Worm (Caenorhabditis elegans) whole organism, early embryonic: Measurements from ENCODE around the gene nlp-36.

ENCODE experiments used
- B0310.2 ChIP-seq: sonication (generic microtip); optimal IDR thresholded peaks from 2 replicates; lab custom pipeline; 2016; ENCODE audit warnings: mild to moderate bottlenecking, missing genetic modification characterization, missing compliant biosample characterization
- F13C5.2 ChIP-seq: sonication (generic microtip); optimal IDR thresholded peaks from 2 replicates; lab custom pipeline; 2017; ENCODE audit warnings: mild to moderate bottlenecking, missing genetic modification characterization, inconsistent platforms, missing compliant biosample characterization
- aly-1 ChIP-seq: sonication (generic microtip); optimal IDR thresholded peaks from 2 replicates; lab custom pipeline; 2016; ENCODE audit warnings: missing genetic modification characterization, missing compliant biosample characterization
- ama-1 ChIP-seq: fragments of 150-350 bp; optimal IDR thresholded peaks from 2 replicates; lab custom pipeline; 2014
- ceh-13 ChIP-seq: fragments of 200-800 bp; sonication (Bioruptor generic); optimal IDR thresholded peaks from 2 replicates; lab custom pipeline; 2018; ENCODE audit warnings: mild to moderate bottlenecking, missing genetic modification characterization, missing compliant biosample characterization
- ceh-36 ChIP-seq: sonication (generic microtip); optimal IDR thresholded peaks from 2 replicates; lab custom pipeline; 2016; ENCODE audit warnings: missing genetic modification characterization, inconsistent platforms, missing compliant biosample characterization
- ets-7 ChIP-seq: sonication (generic microtip); optimal IDR thresholded peaks from 2 replicates; lab custom pipeline; 2016; ENCODE audit warnings: missing genotype, missing genetic modification characterization, missing compliant biosample characterization
- flt-1 ChIP-seq: fragments of 200-800 bp; sonication (Bioruptor generic); IDR thresholded peaks from 2 replicates; pipeline ENCODE4 v1.3.6; 2022; ENCODE audit warnings: missing genetic modification characterization, missing compliant biosample characterization
- hmbx-1 ChIP-seq: sonication (generic microtip); optimal IDR thresholded peaks from 2 replicates; lab custom pipeline; 2016; ENCODE audit warnings: mild to moderate bottlenecking, missing genetic modification characterization, missing compliant biosample characterization
- hmg-4 ChIP-seq: fragments of 200-800 bp; sonication (Bioruptor generic); optimal IDR thresholded peaks from 2 replicates; lab custom pipeline; 2018; ENCODE audit warnings: mild to moderate bottlenecking, missing genetic modification characterization, missing compliant biosample characterization
- hnd-1 ChIP-seq: sonication (generic microtip); optimal IDR thresholded peaks from 2 replicates; lab custom pipeline; 2016; ENCODE audit warnings: missing genetic modification characterization, missing compliant biosample characterization
- pes-1 ChIP-seq: fragments of 200-800 bp; sonication (Bioruptor generic); IDR thresholded peaks from 2 replicates; pipeline ENCODE4 v1.3.6; 2022; ENCODE audit warnings: missing genetic modification reagents, missing genetic modification characterization, missing compliant biosample characterization
- scrt-1 ChIP-seq: fragments of 200-800 bp; sonication (Bioruptor generic); IDR thresholded peaks from 2 replicates; pipeline ENCODE4 v1.3.6; 2022; ENCODE audit warnings: missing genetic modification characterization, missing compliant biosample characterization
- sea-1 ChIP-seq: fragments of 200-800 bp; sonication (Bioruptor generic); conservative IDR thresholded peaks from 2 replicates; pipeline ENCODE4 v1.3.6; 2022; ENCODE audit warnings: missing genetic modification characterization, missing compliant biosample characterization
- tbx-11 ChIP-seq: fragments of 200-800 bp; sonication (Bioruptor generic); IDR thresholded peaks from 2 replicates; pipeline ENCODE4 v1.3.6; 2022; ENCODE audit warnings: missing genetic modification characterization, missing compliant biosample characterization
- tbx-37 ChIP-seq: fragments of 200-800 bp; sonication (Bioruptor generic); conservative IDR thresholded peaks from 2 replicates; pipeline ENCODE4 v1.3.6; 2022; ENCODE audit warnings: missing genetic modification reagents, missing genetic modification characterization, missing compliant biosample characterization
- tra-4 ChIP-seq: sonication (generic microtip); optimal IDR thresholded peaks from 2 replicates; lab custom pipeline; 2017; ENCODE audit warnings: missing genetic modification characterization, missing compliant biosample characterization

Gene nlp-36

DNA sequence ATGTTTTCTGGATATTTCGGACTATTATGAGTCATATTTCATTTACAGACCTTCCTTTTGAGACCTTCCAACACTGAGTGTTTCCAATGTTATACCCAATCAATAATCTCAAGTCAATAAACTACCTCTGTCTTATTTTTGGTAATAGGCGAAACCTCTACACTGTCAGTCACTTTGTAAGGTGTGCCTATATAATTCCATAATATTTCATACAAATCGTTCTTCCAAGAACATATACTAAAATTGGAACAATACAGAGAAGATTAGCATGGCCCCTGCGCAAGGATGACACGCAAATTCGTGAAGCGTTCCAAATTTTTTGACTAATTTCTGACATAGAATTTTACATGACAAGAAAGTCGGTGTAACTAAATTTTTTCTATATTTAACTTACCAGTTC is 39.2 kb upstream of the nlp-36 start:
- TF ChIP-seq pes-1 (GFP tag; lab: Robert Waterston, UW), result 0 out of 2 replicates have a peak, but pooled peaks have one; percentile 13

DNA sequence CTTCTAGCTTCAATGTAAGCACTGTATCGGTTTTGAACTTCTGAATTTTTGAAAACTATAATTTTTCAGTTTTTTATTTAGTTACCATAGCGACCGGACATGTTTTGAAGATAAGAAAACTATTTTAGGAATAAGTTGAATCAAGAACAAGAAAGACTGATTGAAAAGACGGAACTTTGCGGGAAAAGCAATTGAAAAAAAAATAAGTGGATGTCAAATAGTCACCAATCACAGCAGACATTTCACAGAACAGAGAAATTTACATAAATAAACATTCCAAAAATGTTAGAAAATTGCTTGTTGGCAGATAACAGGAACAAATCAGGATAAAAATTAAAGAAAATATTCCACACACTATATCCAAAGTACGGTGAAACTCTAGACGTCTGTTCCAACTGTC is 38.7 kb upstream of the nlp-36 start, which contains the start of gene F54C8.6:
Gene F54C8.6, minus strand, starts transcription at position 101 of the 400 bp plus-strand sequence.
- no peak for TF ChIP-seq sea-1 (GFP tag; lab: Robert Waterston, UW)
- no peak for TF ChIP-seq flt-1
- TF ChIP-seq ama-1, result no peak
- TF ChIP-seq scrt-1 (GFP tag; lab: Robert Waterston, UW), result no peak
- TF ChIP-seq aly-1, result no peak
- TF ChIP-seq ceh-13 (GFP tag; lab: Kevin White, UChicago), result no peak
- TF ChIP-seq B0310.2 (tag; lab: Kevin White, UChicago), result no peak
- no peak for TF ChIP-seq hmg-4 (GFP tag; lab: Kevin White, UChicago)
- no peak for TF ChIP-seq hmbx-1 (tag; lab: Kevin White, UChicago)
- TF ChIP-seq tbx-11 (GFP tag; lab: Robert Waterston, UW), result no peak

DNA sequence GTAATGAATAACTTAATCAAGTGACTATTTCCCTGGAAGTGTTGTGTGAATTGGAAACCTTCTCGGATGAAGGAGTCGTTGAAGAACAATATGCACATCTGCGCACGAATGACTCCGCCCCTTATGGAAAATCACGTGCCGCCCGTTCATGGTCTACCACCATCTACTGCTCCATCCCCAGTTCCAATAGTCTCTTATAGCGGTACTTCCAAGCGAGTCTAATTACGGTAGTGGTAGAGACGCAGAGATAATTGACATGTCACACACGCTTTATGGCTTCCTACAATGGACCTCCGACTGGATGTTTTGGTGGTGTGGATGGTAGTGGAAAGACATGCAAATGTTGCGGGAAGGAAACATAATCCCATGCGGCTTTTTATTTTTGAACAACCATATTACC is 37.6 kb upstream of the nlp-36 start:
- no peak for TF ChIP-seq ceh-13 (GFP tag; lab: Kevin White, UChicago)
- no peak for TF ChIP-seq aly-1
- TF ChIP-seq B0310.2 (tag; lab: Kevin White, UChicago), result no peak
- no peak for TF ChIP-seq tbx-37
- no peak for TF ChIP-seq hmbx-1 (tag; lab: Kevin White, UChicago)
- TF ChIP-seq tra-4 (tag; lab: Kevin White, UChicago), result peak; percentile 5
- TF ChIP-seq scrt-1 (GFP tag; lab: Robert Waterston, UW), result 0 out of 2 replicates have a peak, but pooled peaks have one; percentile 12
- TF ChIP-seq F13C5.2 (tag; lab: Kevin White, UChicago), result no peak
- TF ChIP-seq flt-1, result 0 out of 2 replicates have a peak, but pooled peaks have one; percentile 36
- TF ChIP-seq hmg-4 (GFP tag; lab: Kevin White, UChicago), result peak; percentile 65
- no peak for TF ChIP-seq hnd-1 (tag; lab: Kevin White, UChicago)
- TF ChIP-seq ets-7, result no peak
- no peak for TF ChIP-seq pes-1 (GFP tag; lab: Robert Waterston, UW)
- no peak for TF ChIP-seq tbx-11 (GFP tag; lab: Robert Waterston, UW)

DNA sequence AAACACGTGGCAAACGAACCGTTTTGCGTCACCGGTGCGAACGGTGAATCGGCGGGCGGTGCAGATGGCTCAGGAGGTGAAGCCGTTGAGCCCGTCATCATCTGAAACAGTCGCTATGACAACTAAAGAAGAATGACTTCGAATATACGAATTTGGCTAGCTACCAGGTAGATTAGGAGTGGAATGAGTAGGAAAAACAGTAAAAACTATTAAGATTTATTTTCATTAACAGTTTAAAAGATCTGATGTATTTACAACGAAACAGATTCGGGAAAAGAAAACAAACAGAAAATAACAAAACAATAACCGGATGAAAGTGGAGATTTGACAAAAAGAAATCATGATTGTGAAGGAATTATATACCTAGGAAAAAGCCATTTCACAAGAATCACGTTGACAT is 34.6 kb upstream of the nlp-36 start, which contains the start of gene F54C8.7:
Gene F54C8.7, minus strand, starts transcription at position 101 of the 400 bp plus-strand sequence.
- no peak for TF ChIP-seq scrt-1 (GFP tag; lab: Robert Waterston, UW)
- no peak for TF ChIP-seq pes-1 (GFP tag; lab: Robert Waterston, UW)
- no peak for TF ChIP-seq tbx-37
- TF ChIP-seq ets-7, result no peak
- TF ChIP-seq aly-1, result no peak
- TF ChIP-seq tbx-11 (GFP tag; lab: Robert Waterston, UW), result no peak
- TF ChIP-seq B0310.2 (tag; lab: Kevin White, UChicago), result no peak
- no peak for TF ChIP-seq ama-1

DNA sequence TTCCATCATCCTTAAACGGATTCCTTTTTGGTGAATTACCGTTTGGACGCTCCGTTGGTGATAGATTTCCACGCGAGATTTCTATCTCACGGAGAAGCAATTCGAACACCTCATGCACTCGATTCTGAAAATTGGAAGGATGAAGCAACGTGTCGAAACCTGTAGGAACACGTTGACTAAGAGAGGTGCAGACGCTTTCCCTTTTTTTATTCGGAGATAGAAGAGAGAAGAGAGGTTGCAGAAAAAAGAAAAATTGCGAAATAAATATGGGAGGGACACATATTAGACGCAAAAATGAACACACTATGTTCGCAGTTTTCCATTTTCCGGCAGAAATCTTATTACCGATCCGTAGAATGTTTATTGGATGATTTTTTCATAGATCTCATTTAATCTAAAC is 33.8 kb upstream of the nlp-36 start:
- no peak for TF ChIP-seq B0310.2 (tag; lab: Kevin White, UChicago)
- no peak for TF ChIP-seq F13C5.2 (tag; lab: Kevin White, UChicago)
- no peak for TF ChIP-seq ama-1
- no peak for TF ChIP-seq tbx-37
- no peak for TF ChIP-seq aly-1
- TF ChIP-seq hnd-1 (tag; lab: Kevin White, UChicago), result no peak

DNA sequence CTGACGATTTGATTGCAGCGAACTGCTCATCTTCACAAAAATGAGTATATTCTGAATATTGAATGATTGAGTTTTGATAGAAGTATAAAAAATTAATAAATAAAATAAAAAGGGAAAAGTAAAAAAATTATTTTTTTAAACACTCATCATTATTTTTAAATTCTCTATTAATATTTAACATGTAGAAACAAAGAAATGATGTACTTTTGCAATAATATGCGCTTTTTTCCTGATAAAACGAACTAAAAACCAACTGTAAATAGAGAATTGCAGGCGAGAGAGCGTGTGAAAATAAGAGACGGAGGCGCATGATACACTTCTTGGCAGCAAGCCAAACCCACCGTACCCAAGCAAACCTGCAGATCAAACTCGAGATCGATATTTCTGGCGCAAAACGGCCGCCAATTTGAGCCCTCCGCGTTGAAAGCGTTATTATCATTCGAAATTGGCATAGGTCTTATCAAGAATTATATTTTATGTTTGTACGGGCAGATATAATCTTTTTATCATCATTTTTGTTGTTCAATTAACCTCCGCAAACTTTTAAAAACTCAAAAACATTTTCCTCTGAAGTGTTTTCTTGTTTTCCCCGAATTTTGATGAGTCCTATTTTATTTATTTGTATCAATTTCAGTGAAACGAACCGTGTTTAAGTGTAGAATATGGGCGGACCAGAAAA is 32.4 kb upstream of the nlp-36 start, which contains the start of the genes rheb-1 and spk-1:
Gene rheb-1, minus strand, starts transcription at position 51 of the 679 bp plus-strand sequence.
Gene spk-1, plus strand, starts transcription at position 629 of the 679 bp plus-strand sequence.
- TF ChIP-seq hnd-1 (tag; lab: Kevin White, UChicago) (no peak), tra-4 (tag; lab: Kevin White, UChicago) (no peak), sea-1 (GFP tag; lab: Robert Waterston, UW) (no peak), ceh-13 (GFP tag; lab: Kevin White, UChicago) (no peak), hmg-4 (GFP tag; lab: Kevin White, UChicago) (peak; percentile 43), pes-1 (GFP tag; lab: Robert Waterston, UW) (no peak), F13C5.2 (tag; lab: Kevin White, UChicago) (peak; percentile 5), ets-7 (no peak), tbx-37 (no peak), tbx-11 (GFP tag; lab: Robert Waterston, UW) (no peak)

DNA sequence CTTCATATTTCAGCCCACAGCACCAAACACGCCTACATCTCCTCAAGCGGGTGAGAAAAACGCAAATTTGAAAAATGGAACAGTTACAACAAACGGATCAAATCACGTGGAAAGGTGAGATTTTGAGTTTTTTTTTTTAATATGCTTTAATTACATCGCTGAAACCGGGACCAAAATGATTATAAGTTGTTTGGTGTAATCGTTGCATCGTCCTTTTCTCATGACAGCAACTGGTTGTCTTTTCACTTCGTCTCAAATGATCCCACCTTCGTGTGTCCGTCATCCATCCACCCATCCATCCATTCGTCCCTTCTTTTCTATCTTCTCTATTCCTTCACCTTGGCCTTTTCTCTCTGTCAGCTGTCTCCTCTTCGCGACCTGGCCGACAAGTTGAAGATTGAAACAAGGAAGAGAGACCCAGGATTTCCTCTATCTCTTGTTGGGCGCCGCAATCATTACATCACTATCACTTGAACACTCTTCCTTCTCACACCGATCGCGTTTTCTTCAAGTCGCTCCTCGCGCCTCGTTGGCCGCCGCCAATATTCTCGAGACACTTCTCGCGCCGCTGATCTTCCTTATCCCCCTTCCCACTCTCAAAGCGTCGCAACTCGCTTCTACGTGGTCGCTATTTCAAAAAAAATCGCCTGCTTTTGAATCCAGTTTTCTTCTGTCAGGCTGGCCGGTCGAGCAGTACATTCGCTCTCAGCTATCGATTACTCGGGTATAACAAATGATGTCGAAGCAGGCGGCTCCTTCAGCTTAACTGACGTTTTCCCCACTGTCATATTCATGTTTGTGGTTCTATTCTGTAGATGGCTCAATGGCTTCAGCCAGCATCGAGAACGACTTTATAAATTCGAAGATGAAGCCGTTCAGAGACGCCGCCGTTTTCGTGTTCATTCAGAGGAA is 31.1 kb upstream of the nlp-36 start:
- TF ChIP-seq pes-1 (GFP tag; lab: Robert Waterston, UW), result no peak
- no peak for TF ChIP-seq ceh-13 (GFP tag; lab: Kevin White, UChicago)
- no peak for TF ChIP-seq scrt-1 (GFP tag; lab: Robert Waterston, UW)
- TF ChIP-seq tbx-37, result no peak
- no peak for TF ChIP-seq ets-7
- no peak for TF ChIP-seq hmg-4 (GFP tag; lab: Kevin White, UChicago)
- no peak for TF ChIP-seq hnd-1 (tag; lab: Kevin White, UChicago)
- no peak for TF ChIP-seq B0310.2 (tag; lab: Kevin White, UChicago)
- TF ChIP-seq tra-4 (tag; lab: Kevin White, UChicago), result no peak
- TF ChIP-seq aly-1, result no peak
- no peak for TF ChIP-seq hmbx-1 (tag; lab: Kevin White, UChicago)
- no peak for TF ChIP-seq ceh-36
- TF ChIP-seq flt-1, result no peak
- no peak for TF ChIP-seq ama-1
- no peak for TF ChIP-seq sea-1 (GFP tag; lab: Robert Waterston, UW)
- no peak for TF ChIP-seq tbx-11 (GFP tag; lab: Robert Waterston, UW)
- no peak for TF ChIP-seq F13C5.2 (tag; lab: Kevin White, UChicago)
